Worm (Caenorhabditis elegans): ENCODE results near the gene BE0003N10.6.
"Not testable (repeated sequence)": the region's sequence is repeated elsewhere in the genome, so short reads cannot be mapped to it uniquely, and the experiment has no call there.

Gene BE0003N10.6

ce11 chrIII:1080536-1080935 is 20.7 kb upstream of the BE0003N10.6 start, which contains the start of the genes rab-18 and kbp-4 (continued):
- TF ChIP-seq snpc-4 (tag; optimal IDR thresholded peaks at IDR 0.05) (peak; percentile 88), nhr-28 (tag; optimal IDR thresholded peaks at IDR 0.05) (no peak), lin-15B (tag; optimal IDR thresholded peaks at IDR 0.05) (peak; percentile 98), ceh-8 (GFP tag; optimal IDR thresholded peaks at IDR 0.05) (peak; percentile 78), Y116A8C.19 (tag; optimal IDR thresholded peaks at IDR 0.05; ENCODE audit: borderline replicate concordance) (no peak), skn-1 (tag; optimal IDR thresholded peaks at IDR 0.05) (peak; percentile 97), hlh-17 (GFP tag; optimal IDR thresholded peaks at IDR 0.05; ENCODE audit: borderline replicate concordance) (no peak), alr-1 (tag; optimal IDR thresholded peaks at IDR 0.05; ENCODE audit: borderline replicate concordance) (no peak)

ce11 chrIII:1076383-1076782 is 16.5 kb upstream of the BE0003N10.6 start, which contains the start of gene uaf-1:
Gene uaf-1, minus strand, starts transcription at chrIII:1076555.
- TF ChIP-seq irx-1 (tag; optimal IDR thresholded peaks at IDR 0.05); ces-1 (GFP tag; optimal IDR thresholded peaks at IDR 0.05); snpc-4 (tag; optimal IDR thresholded peaks at IDR 0.05): not testable (repeated sequence)

- no peak for TF ChIP-seq blmp-1 (tag; optimal IDR thresholded peaks at IDR 0.05)
- TF ChIP-seq hlh-4 (tag; optimal IDR thresholded peaks at IDR 0.05) = no peak
- no peak for TF ChIP-seq nhr-77 (tag; optimal IDR thresholded peaks at IDR 0.05)
- no peak for TF ChIP-seq nhr-47 (tag; optimal IDR thresholded peaks at IDR 0.05)
- no peak for TF ChIP-seq grh-1 (GFP tag; IDR thresholded peaks at IDR 0.05)
- TF ChIP-seq ets-5 (GFP tag; IDR thresholded peaks at IDR 0.05) = no peak
- no peak for TF ChIP-seq nhr-12 (tag; optimal IDR thresholded peaks at IDR 0.05)
- no peak for TF ChIP-seq fkh-10 (GFP tag; optimal IDR thresholded peaks at IDR 0.05)
- no peak for TF ChIP-seq nhr-84 (tag; optimal IDR thresholded peaks at IDR 0.05)
- no peak for TF ChIP-seq jun-1 (tag; optimal IDR thresholded peaks at IDR 0.05)
- no peak for TF ChIP-seq ceh-63 (GFP tag; optimal IDR thresholded peaks at IDR 0.05)
- no peak for TF ChIP-seq unc-98 (GFP tag; IDR thresholded peaks at IDR 0.05)
- no peak for TF ChIP-seq hpl-2 (GFP tag; optimal IDR thresholded peaks at IDR 0.05)
- no peak for TF ChIP-seq C04F5.9 (tag; optimal IDR thresholded peaks at IDR 0.05)
- TF ChIP-seq nhr-20 (tag; optimal IDR thresholded peaks at IDR 0.05) = no peak
- TF ChIP-seq tbx-2 (tag; optimal IDR thresholded peaks at IDR 0.05) = no peak
- no peak for TF ChIP-seq xbp-1 (tag; optimal IDR thresholded peaks at IDR 0.05)
These were observed 14.3 kb upstream of the BE0003N10.6 start for ce11 chrIII:1074152-1074551.

ce11 chrIII:1058881-1059280 is 980 bp downstream of the BE0003N10.6 start:
- TF ChIP-seq ztf-4 (tag; optimal IDR thresholded peaks at IDR 0.05) (no peak), elt-3 (tag; optimal IDR thresholded peaks at IDR 0.05) (no peak), nhr-71 (tag; optimal IDR thresholded peaks at IDR 0.05) (no peak), pax-3 (tag; optimal IDR thresholded peaks at IDR 0.05) (no peak), ces-1 (GFP tag; optimal IDR thresholded peaks at IDR 0.05) (no peak), sox-4 (tag; optimal IDR thresholded peaks at IDR 0.05) (no peak), nhr-20 (tag; optimal IDR thresholded peaks at IDR 0.05) (no peak), irx-1 (tag; optimal IDR thresholded peaks at IDR 0.05) (no peak), nhr-237 (tag; optimal IDR thresholded peaks at IDR 0.05) (no peak), lin-35 (GFP tag; optimal IDR thresholded peaks at IDR 0.05) (no peak), tbx-2 (tag; optimal IDR thresholded peaks at IDR 0.05) (no peak), fkh-10 (GFP tag; optimal IDR thresholded peaks at IDR 0.05) (no peak), ceh-82 (tag; optimal IDR thresholded peaks at IDR 0.05) (no peak), dpl-1 (GFP tag; optimal IDR thresholded peaks at IDR 0.05) (no peak)

ce11 chrIII:1058074-1058473 is 1.8 kb downstream of the BE0003N10.6 start:
- TF ChIP-seq Y116A8C.19 (tag; optimal IDR thresholded peaks at IDR 0.05; ENCODE audit: borderline replicate concordance) = no peak

Measured in whole organism, L1 larva.